Worm (Caenorhabditis elegans) whole organism, L2 larva: ENCODE data around the gene bris-1.

Experiments used
- ZK546.5 ChIP-seq: sonication (generic microtip); optimal IDR thresholded peaks from 2 replicates; lab custom pipeline; 2017; ENCODE audit warnings: missing biosample characterization, missing genetic modification characterization
- blmp-1 ChIP-seq: sonication (generic microtip); optimal IDR thresholded peaks from 2 replicates; lab custom pipeline; 2017; ENCODE audit warnings: missing genetic modification characterization, mild to moderate bottlenecking, missing compliant biosample characterization, antibody characterized with exemption, moderate library complexity; ENCODE audit not compliant: insufficient read depth
- ceh-16 ChIP-seq: fragments of 150-350 bp; optimal IDR thresholded peaks from 2 replicates; lab custom pipeline; 2014; ENCODE audit warnings: missing biosample characterization, missing genetic modification characterization
- lin-11 ChIP-seq: fragments of 150-350 bp; sonication (generic microtip); optimal IDR thresholded peaks from 2 replicates; lab custom pipeline; 2014; ENCODE audit warnings: missing biosample characterization, missing genetic modification characterization, inconsistent platforms, mixed read lengths
- lin-39 ChIP-seq: fragments of 150-350 bp; optimal IDR thresholded peaks from 2 replicates; lab custom pipeline; 2014; ENCODE audit warnings: missing biosample characterization, missing genetic modification reagents, missing genetic modification characterization
- lsy-2 ChIP-seq, 2 experiments: fragments of 150-350 bp in 1 of 2; sonication (generic microtip) in 1 of 2; optimal IDR thresholded peaks; 2 replicates each; lab custom pipeline; 2014 to 2017; ENCODE audit warnings: missing biosample characterization in 2 of 2, missing genetic modification characterization in 2 of 2
- nhr-11 ChIP-seq: fragments of 150-350 bp; optimal IDR thresholded peaks from 2 replicates; lab custom pipeline; 2014; ENCODE audit warnings: missing biosample characterization, missing genetic modification characterization
- nhr-12 ChIP-seq: fragments of 150-350 bp; optimal IDR thresholded peaks from 2 replicates; lab custom pipeline; 2014; ENCODE audit warnings: missing biosample characterization, missing genetic modification characterization
- snpc-4 ChIP-seq: fragments of 150-350 bp; optimal IDR thresholded peaks from 2 replicates; lab custom pipeline; 2014; ENCODE audit warnings: missing biosample characterization, missing genetic modification characterization
- zag-1 ChIP-seq: fragments of 150-350 bp; optimal IDR thresholded peaks from 2 replicates; lab custom pipeline; 2014; ENCODE audit warnings: missing biosample characterization, missing genetic modification characterization

ce11 chrIV:3827724-3828123, 8.6 kb upstream of the bris-1 start:
- no peak for TF ChIP-seq nhr-11 (tag; lab: Kevin White, UChicago)
- peak; percentile 16 for TF ChIP-seq blmp-1 (tag; lab: Kevin White, UChicago)
- no peak for TF ChIP-seq nhr-12 (tag; lab: Kevin White, UChicago)
- TF ChIP-seq zag-1 (tag; lab: Kevin White, UChicago): no peak
- no peak for TF ChIP-seq lsy-2 (tag; optimal IDR thresholded peaks at IDR 0.05; lab: Kevin White, UChicago)
- TF ChIP-seq lin-39: no peak
- no peak for TF ChIP-seq ZK546.5 (tag; lab: Kevin White, UChicago)
- no peak for TF ChIP-seq snpc-4 (tag; lab: Kevin White, UChicago)
- TF ChIP-seq ceh-16 (tag; lab: Kevin White, UChicago): no peak
- no peak for TF ChIP-seq lin-11
